Worm (Caenorhabditis elegans) whole organism, early embryonic: Measurements from ENCODE around the gene mogs-1.

ENCODE experiments used
- ama-1 ChIP-seq: fragments of 150-350 bp; optimal IDR thresholded peaks from 2 replicates; lab custom pipeline; 2014
- ceh-36 ChIP-seq: sonication (generic microtip); optimal IDR thresholded peaks from 2 replicates; lab custom pipeline; 2016; ENCODE audit warnings: missing genetic modification characterization, inconsistent platforms, missing compliant biosample characterization
- flt-1 ChIP-seq: fragments of 200-800 bp; sonication (Bioruptor generic); IDR thresholded peaks from 2 replicates; pipeline ENCODE4 v1.3.6; 2022; ENCODE audit warnings: missing genetic modification characterization, missing compliant biosample characterization
- hmg-4 ChIP-seq: fragments of 200-800 bp; sonication (Bioruptor generic); optimal IDR thresholded peaks from 2 replicates; lab custom pipeline; 2018; ENCODE audit warnings: mild to moderate bottlenecking, missing genetic modification characterization, missing compliant biosample characterization
- pes-1 ChIP-seq: fragments of 200-800 bp; sonication (Bioruptor generic); IDR thresholded peaks from 2 replicates; pipeline ENCODE4 v1.3.6; 2022; ENCODE audit warnings: missing genetic modification reagents, missing genetic modification characterization, missing compliant biosample characterization
- sea-1 ChIP-seq: fragments of 200-800 bp; sonication (Bioruptor generic); conservative IDR thresholded peaks from 2 replicates; pipeline ENCODE4 v1.3.6; 2022; ENCODE audit warnings: missing genetic modification characterization, missing compliant biosample characterization

DNA sequence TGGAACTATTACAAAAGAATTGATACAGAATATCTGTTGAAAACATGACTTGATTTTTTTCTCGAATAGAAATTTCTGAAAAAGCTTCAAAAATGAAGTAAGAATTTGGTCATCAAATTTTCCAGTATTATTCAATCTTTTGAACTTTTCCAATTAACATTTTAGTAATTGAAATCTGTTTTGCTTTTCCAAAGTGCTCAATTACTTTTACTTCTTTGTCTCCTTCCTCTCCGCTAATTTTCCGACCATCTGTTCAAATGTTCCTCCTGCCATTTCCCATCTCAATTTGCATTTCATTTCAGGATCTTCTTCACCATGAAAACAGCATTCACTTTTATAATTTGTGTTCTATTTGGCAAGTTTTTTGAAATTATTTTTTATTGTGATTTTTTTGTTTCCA lies 27.1 kb upstream of the mogs-1 start, which contains the start of gene F36H1.11:
- TF ChIP-seq ama-1 (no peak), sea-1 (GFP tag; lab: Robert Waterston, UW) (no peak), ceh-36 (tag; lab: Kevin White, UChicago) (no peak), pes-1 (GFP tag; lab: Robert Waterston, UW) (no peak), flt-1 (GFP tag; lab: Robert Waterston, UW) (no peak), hmg-4 (GFP tag; lab: Kevin White, UChicago) (no peak)
